Fruit fly (Drosophila melanogaster) whole organism, embryonic: Measurements from ENCODE around the gene CG13258.

Source experiments
- ATbp ChIP-seq: fragments of 200-800 bp; sonication (Bioruptor generic); optimal IDR thresholded peaks from 2 replicates; lab custom pipeline; 2017; ENCODE audit warnings: missing biosample characterization, mild to moderate bottlenecking, missing genetic modification characterization, missing genetic modification reagents
- B-H2 ChIP-seq: fragments of 200-800 bp; sonication (Bioruptor generic); optimal IDR thresholded peaks from 2 replicates; lab custom pipeline; 2018; ENCODE audit warnings: missing biosample characterization, mild to moderate bottlenecking, missing genetic modification characterization
- Bdp1 ChIP-seq: fragments of 200-800 bp; sonication (Bioruptor generic); optimal IDR thresholded peaks from 3 replicates; lab custom pipeline; 2016; ENCODE audit warnings: missing biosample characterization, missing genetic modification characterization
- Bteb2 ChIP-seq: fragments of 200-800 bp; sonication (Bioruptor generic); optimal IDR thresholded peaks from 2 replicates; lab custom pipeline; 2016; ENCODE audit warnings: missing biosample characterization, missing genetic modification characterization
- CG10209 ChIP-seq: fragments of 200-800 bp; sonication (Bioruptor generic); optimal IDR thresholded peaks from 3 replicates; lab custom pipeline; 2017; ENCODE audit warnings: missing biosample characterization, mild to moderate bottlenecking, missing genetic modification characterization, missing genetic modification reagents
- CG12104 ChIP-seq: fragments of 200-800 bp; sonication (Bioruptor generic); optimal IDR thresholded peaks from 3 replicates; lab custom pipeline; 2016; ENCODE audit warnings: missing biosample characterization, missing genetic modification characterization
- CG12155 ChIP-seq: fragments of 200-800 bp; sonication (Bioruptor generic); optimal IDR thresholded peaks from 3 replicates; lab custom pipeline; 2016; ENCODE audit warnings: missing biosample characterization, missing genetic modification characterization
- CG13287 ChIP-seq: fragments of 200-800 bp; sonication (Bioruptor generic); IDR thresholded peaks from 2 replicates; pipeline ENCODE4 v1.3.6; 2022; ENCODE audit warnings: missing biosample characterization, missing genetic modification characterization; ENCODE audit not compliant: partially characterized antibody
- CG13296 ChIP-seq: fragments of 200-800 bp; sonication (Bioruptor generic); optimal IDR thresholded peaks from 3 replicates; lab custom pipeline; 2018; ENCODE audit warnings: missing biosample characterization, mild to moderate bottlenecking, missing genetic modification characterization
- CG14050 ChIP-seq: fragments of 200-800 bp; sonication (Bioruptor generic); IDR thresholded peaks from 3 replicates; pipeline ENCODE4 v1.3.6; 2022; ENCODE audit warnings: missing biosample characterization, missing genetic modification characterization
- CG14441 ChIP-seq: fragments of 200-800 bp; sonication (Bioruptor generic); IDR thresholded peaks from 2 replicates; pipeline ENCODE4 v1.3.6; 2022; ENCODE audit warnings: missing biosample characterization, missing genetic modification characterization
- CG15696 ChIP-seq: fragments of 200-800 bp; sonication (Bioruptor generic); optimal IDR thresholded peaks from 2 replicates; lab custom pipeline; 2019; ENCODE audit warnings: missing biosample characterization, mild to moderate bottlenecking, missing genetic modification characterization, moderate library complexity
- CG1603 ChIP-seq: fragments of 200-800 bp; sonication (Bioruptor generic); optimal IDR thresholded peaks from 2 replicates; lab custom pipeline; 2019; ENCODE audit warnings: missing biosample characterization, mild to moderate bottlenecking, missing genetic modification characterization, moderate library complexity
- CG18476 ChIP-seq: fragments of 200-800 bp; sonication (Bioruptor generic); optimal IDR thresholded peaks from 2 replicates; lab custom pipeline; 2016; ENCODE audit warnings: missing biosample characterization, mild to moderate bottlenecking, missing genetic modification characterization
- CG3065 ChIP-seq: fragments of 200-800 bp; sonication (Bioruptor generic); optimal IDR thresholded peaks from 2 replicates; lab custom pipeline; 2016; ENCODE audit warnings: missing biosample characterization, missing genetic modification characterization
- CG34376 ChIP-seq: fragments of 200-800 bp; sonication (Bioruptor generic); optimal IDR thresholded peaks from 2 replicates; lab custom pipeline; 2018; ENCODE audit warnings: missing biosample characterization, mild to moderate bottlenecking, missing genetic modification characterization
- CG4282 ChIP-seq: fragments of 200-800 bp; sonication (Bioruptor generic); optimal IDR thresholded peaks from 2 replicates; lab custom pipeline; 2016; ENCODE audit warnings: missing biosample characterization, missing genetic modification characterization
- CG4707 ChIP-seq: fragments of 200-800 bp; sonication (Bioruptor generic); optimal IDR thresholded peaks from 2 replicates; lab custom pipeline; 2018; ENCODE audit warnings: missing biosample characterization, mild to moderate bottlenecking, missing genetic modification characterization, moderate library complexity
- CG9215 ChIP-seq: fragments of 200-800 bp; sonication (Bioruptor generic); IDR thresholded peaks from 2 replicates; pipeline ENCODE4 v1.3.6; 2022; ENCODE audit warnings: missing biosample characterization, missing genetic modification characterization
- CG9609 ChIP-seq: fragments of 200-800 bp; sonication (Bioruptor generic); optimal IDR thresholded peaks from 3 replicates; lab custom pipeline; 2016; ENCODE audit warnings: missing biosample characterization, missing genetic modification characterization
- Dip3 ChIP-seq: fragments of 200-800 bp; sonication (Bioruptor generic); optimal IDR thresholded peaks from 3 replicates; lab custom pipeline; 2016; ENCODE audit warnings: missing biosample characterization, missing genetic modification characterization
- Ets97D ChIP-seq: fragments of 200-800 bp; sonication (Bioruptor generic); optimal IDR thresholded peaks from 3 replicates; lab custom pipeline; 2016; ENCODE audit warnings: missing biosample characterization, missing genetic modification characterization
- Hsf ChIP-seq: fragments of 200-800 bp; sonication (Bioruptor generic); optimal IDR thresholded peaks from 3 replicates; lab custom pipeline; 2016; ENCODE audit warnings: missing biosample characterization, missing genetic modification characterization
- MESR4 ChIP-seq: fragments of 200-800 bp; sonication (Bioruptor generic); optimal IDR thresholded peaks from 2 replicates; lab custom pipeline; 2018; ENCODE audit warnings: missing biosample characterization, mild to moderate bottlenecking, missing genetic modification characterization, moderate library complexity
- Meics ChIP-seq: fragments of 200-800 bp; sonication (Bioruptor generic); optimal IDR thresholded peaks from 2 replicates; lab custom pipeline; 2017; ENCODE audit warnings: missing biosample characterization, mild to moderate bottlenecking, missing genetic modification characterization
- Myb ChIP-seq: fragments of 200-800 bp; sonication (Bioruptor generic); optimal IDR thresholded peaks from 2 replicates; lab custom pipeline; 2016; ENCODE audit warnings: missing biosample characterization, missing genetic modification characterization
- NC2α ChIP-seq: fragments of 200-800 bp; sonication (Bioruptor generic); optimal IDR thresholded peaks from 2 replicates; lab custom pipeline; 2016; ENCODE audit warnings: missing biosample characterization, missing genetic modification characterization
- NfI ChIP-seq: fragments of 200-800 bp; sonication (Bioruptor generic); optimal IDR thresholded peaks from 3 replicates; lab custom pipeline; 2018; ENCODE audit warnings: missing biosample characterization, mild to moderate bottlenecking, missing genetic modification characterization, moderate library complexity
- Ravus ChIP-seq: fragments of 200-800 bp; sonication (Bioruptor generic); IDR thresholded peaks from 2 replicates; pipeline ENCODE4 v1.3.6; 2022; ENCODE audit warnings: missing biosample characterization, missing genetic modification characterization
- TFAM ChIP-seq: fragments of 200-800 bp; sonication (Bioruptor generic); optimal IDR thresholded peaks from 2 replicates; lab custom pipeline; 2017; ENCODE audit warnings: missing biosample characterization, missing genetic modification characterization, inconsistent platforms
- bowl ChIP-seq: fragments of 200-800 bp; sonication (Bioruptor generic); IDR thresholded peaks from 2 replicates; pipeline ENCODE4 v1.3.6; 2022; ENCODE audit warnings: missing biosample characterization, missing genetic modification characterization
- caup ChIP-seq: fragments of 200-800 bp; sonication (Bioruptor generic); optimal IDR thresholded peaks from 3 replicates; lab custom pipeline; 2017; ENCODE audit warnings: missing biosample characterization, mild to moderate bottlenecking, missing genetic modification characterization, moderate library complexity; ENCODE audit not compliant: severe bottlenecking
- eyg ChIP-seq: fragments of 200-800 bp; sonication (Bioruptor generic); optimal IDR thresholded peaks from 3 replicates; lab custom pipeline; 2016; ENCODE audit warnings: missing biosample characterization, missing genetic modification characterization
- gro ChIP-seq: fragments of 200-800 bp; sonication (Bioruptor generic); optimal IDR thresholded peaks from 2 replicates; lab custom pipeline; 2016; ENCODE audit warnings: missing biosample characterization, missing genetic modification characterization
- gsb ChIP-seq: fragments of 200-800 bp; sonication (Bioruptor generic); IDR thresholded peaks from 2 replicates; pipeline ENCODE4 v1.3.6; 2022; ENCODE audit warnings: missing biosample characterization, missing genetic modification characterization
- ham ChIP-seq: fragments of 200-800 bp; sonication (Bioruptor generic); IDR thresholded peaks from 2 replicates; pipeline ENCODE4 v1.3.6; 2022; ENCODE audit warnings: missing biosample characterization, missing genetic modification characterization
- hb ChIP-seq: fragments of 200-800 bp; sonication (Bioruptor generic); IDR thresholded peaks from 3 replicates; pipeline ENCODE4 v1.3.6; 2022; ENCODE audit warnings: missing biosample characterization, missing genetic modification characterization; ENCODE audit not compliant: partially characterized antibody
- jumu ChIP-seq: fragments of 200-800 bp; sonication (Bioruptor generic); optimal IDR thresholded peaks from 3 replicates; lab custom pipeline; 2016; ENCODE audit warnings: missing biosample characterization, missing genetic modification characterization
- lilli ChIP-seq: fragments of 200-800 bp; sonication (Bioruptor generic); optimal IDR thresholded peaks from 3 replicates; lab custom pipeline; 2016; ENCODE audit warnings: missing biosample characterization, missing genetic modification characterization
- nerfin-2 ChIP-seq: fragments of 200-800 bp; sonication (Bioruptor generic); IDR thresholded peaks from 2 replicates; pipeline ENCODE4 v1.3.6; 2022; ENCODE audit warnings: missing biosample characterization, missing genetic modification characterization; ENCODE audit not compliant: partially characterized antibody
- nmo ChIP-seq: fragments of 200-800 bp; sonication (Bioruptor generic); optimal IDR thresholded peaks from 2 replicates; lab custom pipeline; 2018; ENCODE audit warnings: missing biosample characterization, mild to moderate bottlenecking, missing genetic modification characterization, moderate library complexity
- pnt ChIP-seq: fragments of 200-800 bp; sonication (Bioruptor generic); optimal IDR thresholded peaks from 3 replicates; lab custom pipeline; 2016; ENCODE audit warnings: missing biosample characterization, missing genetic modification characterization
- prd ChIP-seq, 3 experiments: fragments of >200 bp in 2 of 3; fragments of 200-800 bp in 1 of 3; sonication (Bioruptor generic) in 1 of 3; optimal IDR thresholded peaks in 2 of 3; IDR thresholded peaks in 1 of 3; 2 replicates in 2 of 3; 3 replicates in 1 of 3; pipeline versions ENCODE4 v1.3.6 to Lab custom; 2017 to 2022; ENCODE audit warnings: missing biosample characterization in 1 of 3, missing genetic modification characterization in 1 of 3
- row ChIP-seq: fragments of 200-800 bp; sonication (Bioruptor generic); IDR thresholded peaks from 3 replicates; pipeline ENCODE4 v1.3.6; 2022; ENCODE audit warnings: missing biosample characterization, missing genetic modification characterization
- sc ChIP-seq, 3 experiments: fragments of >200 bp in 2 of 3; fragments of 200-800 bp in 1 of 3; sonication (Bioruptor generic) in 1 of 3; optimal IDR thresholded peaks; 2 replicates in 2 of 3; 3 replicates in 1 of 3; lab custom pipeline; 2017; ENCODE audit warnings: mild to moderate bottlenecking in 1 of 3, missing biosample characterization in 1 of 3, missing genetic modification characterization in 1 of 3, missing genetic modification reagents in 1 of 3
- sd ChIP-seq: fragments of 200-800 bp; sonication (Bioruptor generic); optimal IDR thresholded peaks from 3 replicates; lab custom pipeline; 2018; ENCODE audit warnings: missing biosample characterization, mild to moderate bottlenecking, missing genetic modification characterization, moderate library complexity
- seq ChIP-seq: fragments of 200-800 bp; sonication (Bioruptor generic); IDR thresholded peaks from 2 replicates; pipeline ENCODE4 v1.3.6; 2022; ENCODE audit warnings: missing biosample characterization, missing genetic modification characterization
- sr ChIP-seq: fragments of 200-800 bp; sonication (Bioruptor generic); IDR thresholded peaks from 3 replicates; pipeline ENCODE4 v1.3.6; 2022; ENCODE audit warnings: missing biosample characterization, missing genetic modification characterization
- trh ChIP-seq: fragments of 200-800 bp; sonication (Bioruptor generic); optimal IDR thresholded peaks from 2 replicates; lab custom pipeline; 2016; ENCODE audit warnings: missing biosample characterization, missing genetic modification characterization

Gene CG13258

dm6 chr2L:16286360-16287005 is 6.3 kb downstream of the CG13258 start (continued):
- peak; percentile 64 for TF ChIP-seq CG3065 (GFP tag; lab: Kevin White, UChicago)
- TF ChIP-seq bowl (GFP tag; lab: Robert Waterston, UW), result no peak
- peak; percentile 55 for TF ChIP-seq CG13296 (GFP tag; lab: Kevin White, UChicago)
- TF ChIP-seq CG10209 (GFP tag; lab: Kevin White, UChicago), result peak; percentile 88
- peak; percentile 72 for TF ChIP-seq Myb (GFP tag; lab: Kevin White, UChicago)
- TF ChIP-seq seq (GFP tag; lab: Robert Waterston, UW), result no peak
- TF ChIP-seq prd (optimal IDR thresholded peaks at IDR 0.05; lab: Kevin White, UChicago), result no peak
- TF ChIP-seq prd (GFP tag; IDR thresholded peaks at IDR 0.05; lab: Robert Waterston, UW), result no peak
- TF ChIP-seq nmo (GFP tag; lab: Kevin White, UChicago), result peak; percentile 83
- TF ChIP-seq row, result no peak
- no peak for TF ChIP-seq CG34376 (GFP tag; lab: Kevin White, UChicago)
- TF ChIP-seq sd (tag; lab: Kevin White, UChicago), result peak; percentile 99
- TF ChIP-seq caup (GFP tag; lab: Kevin White, UChicago), result peak; percentile 85
- TF ChIP-seq CG14441 (GFP tag; lab: Robert Waterston, UW), result no peak
- TF ChIP-seq Ravus (GFP tag; lab: Robert Waterston, UW), result no peak
- no peak for TF ChIP-seq sr (GFP tag; lab: Robert Waterston, UW)
- TF ChIP-seq NfI, result peak; percentile 81
- TF ChIP-seq Bdp1 (GFP tag; lab: Kevin White, UChicago), result peak; percentile 53
- no peak for TF ChIP-seq MESR4 (GFP tag; lab: Kevin White, UChicago)
- TF ChIP-seq Meics (GFP tag; lab: Kevin White, UChicago), result peak; percentile 92
- peak; percentile 83 for TF ChIP-seq Dip3 (GFP tag; lab: Kevin White, UChicago)
- TF ChIP-seq hb (GFP tag; lab: Robert Waterston, UW), result no peak
- peak; percentile 70 for TF ChIP-seq NC2α (GFP tag; lab: Kevin White, UChicago)
- peak; percentile 70 for TF ChIP-seq eyg (GFP tag; lab: Kevin White, UChicago)
- TF ChIP-seq gsb (GFP tag; lab: Robert Waterston, UW), result no peak
- TF ChIP-seq Bteb2, result peak; percentile 71
- peak; percentile 64 for TF ChIP-seq B-H2
- TF ChIP-seq Ets97D, result peak; percentile 56
- TF ChIP-seq CG18476 (GFP tag; lab: Kevin White, UChicago), result peak; percentile 78
- peak; percentile 69 for TF ChIP-seq gro (GFP tag; lab: Kevin White, UChicago)
- TF ChIP-seq CG13287, result no peak
- TF ChIP-seq ATbp, result peak; percentile 78
- TF ChIP-seq Hsf (GFP tag; lab: Kevin White, UChicago), result peak; percentile 78
- peak; percentile 58 for TF ChIP-seq CG4282
- no peak for TF ChIP-seq sc (optimal IDR thresholded peaks at IDR 0.05; lab: Kevin White, UChicago)
- TF ChIP-seq sc (GFP tag; optimal IDR thresholded peaks at IDR 0.05; lab: Kevin White, UChicago), result peak; percentile 68
- peak; percentile 61 for TF ChIP-seq CG1603 (tag; lab: Kevin White, UChicago)
- peak; percentile 72 for TF ChIP-seq pnt (GFP tag; lab: Kevin White, UChicago)
- TF ChIP-seq TFAM (GFP tag; lab: Kevin White, UChicago), result peak; percentile 71
- TF ChIP-seq lilli (GFP tag; lab: Kevin White, UChicago), result peak; percentile 86
- peak; percentile 79 for TF ChIP-seq jumu (GFP tag; lab: Kevin White, UChicago)
- TF ChIP-seq nerfin-2, result no peak
- peak; percentile 77 for TF ChIP-seq CG12155 (GFP tag; lab: Kevin White, UChicago)
- no peak for TF ChIP-seq CG9215 (GFP tag; lab: Robert Waterston, UW)
- TF ChIP-seq ham (GFP tag; lab: Robert Waterston, UW), result no peak
- peak; percentile 55 for TF ChIP-seq trh (GFP tag; lab: Kevin White, UChicago)
- TF ChIP-seq CG12104 (GFP tag; lab: Kevin White, UChicago), result peak; percentile 57
- TF ChIP-seq CG15696, result peak; percentile 76
- peak; percentile 75 for TF ChIP-seq CG9609 (GFP tag; lab: Kevin White, UChicago)
- no peak for TF ChIP-seq CG14050
- TF ChIP-seq CG4707, result peak; percentile 19
